Worm (Caenorhabditis elegans) whole organism, late embryonic: ENCODE results near the gene pyc-1.

Experiments
- C08G9.2 ChIP-seq: sonication (generic microtip); optimal IDR thresholded peaks from 2 replicates; lab custom pipeline; 2016; ENCODE audit warnings: mild to moderate bottlenecking, missing genetic modification characterization, moderate library complexity, missing compliant biosample characterization
- C38D4.7 ChIP-seq: fragments of 200-800 bp; sonication (Bioruptor generic); optimal IDR thresholded peaks from 2 replicates; lab custom pipeline; 2018; ENCODE audit warnings: mild to moderate bottlenecking, missing genetic modification characterization, moderate library complexity, missing compliant biosample characterization
- K02D7.2 ChIP-seq: sonication (generic microtip); optimal IDR thresholded peaks from 2 replicates; lab custom pipeline; 2017; ENCODE audit warnings: mild to moderate bottlenecking, missing genetic modification characterization, missing compliant biosample characterization
- K09A11.1 ChIP-seq: sonication (generic microtip); optimal IDR thresholded peaks from 2 replicates; lab custom pipeline; 2017; ENCODE audit warnings: antibody characterized with exemption, mild to moderate bottlenecking, missing genetic modification characterization, missing compliant biosample characterization; ENCODE audit not compliant: insufficient read depth
- T23F11.4 ChIP-seq: fragments of 200-800 bp; sonication (Bioruptor generic); optimal IDR thresholded peaks from 2 replicates; lab custom pipeline; 2018; ENCODE audit warnings: mild to moderate bottlenecking, missing genetic modification characterization, missing compliant biosample characterization
- ahr-1 ChIP-seq: sonication (generic microtip); optimal IDR thresholded peaks from 2 replicates; lab custom pipeline; 2016; ENCODE audit warnings: missing genetic modification characterization, missing compliant biosample characterization
- ceh-19 ChIP-seq: fragments of 200-800 bp; sonication (Bioruptor generic); optimal IDR thresholded peaks from 2 replicates; lab custom pipeline; 2018; ENCODE audit warnings: mild to moderate bottlenecking, missing genetic modification characterization, missing compliant biosample characterization
- ceh-2 ChIP-seq: sonication (generic microtip); optimal IDR thresholded peaks from 2 replicates; lab custom pipeline; 2016; ENCODE audit warnings: missing genotype, missing genetic modification characterization, missing compliant biosample characterization
- ceh-24 ChIP-seq: sonication (generic microtip); optimal IDR thresholded peaks from 2 replicates; lab custom pipeline; 2016; ENCODE audit warnings: mild to moderate bottlenecking, missing genetic modification characterization, missing compliant biosample characterization
- ceh-31 ChIP-seq: sonication (generic microtip); optimal IDR thresholded peaks from 2 replicates; lab custom pipeline; 2016; ENCODE audit warnings: missing genetic modification characterization, missing compliant biosample characterization
- ceh-6 ChIP-seq: fragments of 200-800 bp; sonication (Bioruptor generic); optimal IDR thresholded peaks from 2 replicates; lab custom pipeline; 2018; ENCODE audit warnings: mild to moderate bottlenecking, missing genetic modification characterization, missing compliant biosample characterization
- ceh-9 ChIP-seq: sonication (generic microtip); optimal IDR thresholded peaks from 2 replicates; lab custom pipeline; 2016; ENCODE audit warnings: mild to moderate bottlenecking, missing genetic modification characterization, inconsistent platforms, missing compliant biosample characterization
- dve-1 ChIP-seq: sonication (generic microtip); optimal IDR thresholded peaks from 2 replicates; lab custom pipeline; 2017; ENCODE audit warnings: antibody characterized with exemption, mild to moderate bottlenecking, missing genetic modification characterization, missing compliant biosample characterization
- elt-2 ChIP-seq: sonication (generic microtip); optimal IDR thresholded peaks from 2 replicates; lab custom pipeline; 2016; ENCODE audit warnings: missing genetic modification reagents, missing genetic modification characterization, missing compliant biosample characterization
- ets-4 ChIP-seq: sonication (generic microtip); optimal IDR thresholded peaks from 2 replicates; lab custom pipeline; 2016; ENCODE audit warnings: missing genetic modification characterization, missing compliant biosample characterization
- eyg-1 ChIP-seq: sonication (generic microtip); optimal IDR thresholded peaks from 2 replicates; lab custom pipeline; 2016; ENCODE audit warnings: missing genotype, missing genetic modification characterization, missing compliant biosample characterization
- fkh-6 ChIP-seq: sonication (generic microtip); optimal IDR thresholded peaks from 2 replicates; lab custom pipeline; 2016; ENCODE audit warnings: missing genetic modification characterization, missing compliant biosample characterization
- hlh-13 ChIP-seq: fragments of 200-800 bp; sonication (Bioruptor generic); optimal IDR thresholded peaks from 2 replicates; lab custom pipeline; 2018; ENCODE audit warnings: mild to moderate bottlenecking, missing genetic modification characterization, missing compliant biosample characterization
- hlh-15 ChIP-seq: sonication (generic microtip); optimal IDR thresholded peaks from 2 replicates; lab custom pipeline; 2016; ENCODE audit warnings: missing genetic modification characterization, missing compliant biosample characterization
- hlh-30 ChIP-seq: sonication (generic microtip); optimal IDR thresholded peaks from 2 replicates; lab custom pipeline; 2017; ENCODE audit warnings: antibody characterized with exemption, missing genetic modification characterization, missing compliant biosample characterization; ENCODE audit not compliant: insufficient read depth
- hlh-6 ChIP-seq: sonication (generic microtip); optimal IDR thresholded peaks from 2 replicates; lab custom pipeline; 2016; ENCODE audit warnings: missing genotype, missing genetic modification characterization, missing compliant biosample characterization
- hlh-8 ChIP-seq: sonication (generic microtip); optimal IDR thresholded peaks from 2 replicates; lab custom pipeline; 2016; ENCODE audit warnings: missing genotype, missing genetic modification characterization, missing compliant biosample characterization
- madf-2 ChIP-seq: sonication (generic microtip); optimal IDR thresholded peaks from 2 replicates; lab custom pipeline; 2017; ENCODE audit warnings: missing genetic modification characterization, missing compliant biosample characterization
- nfya-1 ChIP-seq: sonication (generic microtip); optimal IDR thresholded peaks from 2 replicates; lab custom pipeline; 2017; ENCODE audit warnings: missing genetic modification characterization, mild to moderate bottlenecking, missing compliant biosample characterization, antibody characterized with exemption, moderate library complexity
- nhr-11 ChIP-seq: fragments of 150-350 bp; optimal IDR thresholded peaks from 2 replicates; lab custom pipeline; 2014; ENCODE audit warnings: missing biosample characterization, missing genetic modification characterization
- nhr-232 ChIP-seq: sonication (generic microtip); optimal IDR thresholded peaks from 2 replicates; lab custom pipeline; 2016; ENCODE audit warnings: missing genetic modification characterization, missing compliant biosample characterization
- odd-2 ChIP-seq: sonication (generic microtip); optimal IDR thresholded peaks from 2 replicates; lab custom pipeline; 2017; ENCODE audit warnings: antibody characterized with exemption, mild to moderate bottlenecking, missing genetic modification characterization, missing compliant biosample characterization
- pag-3 ChIP-seq: sonication (generic microtip); optimal IDR thresholded peaks from 2 replicates; lab custom pipeline; 2016; ENCODE audit warnings: missing compliant biosample characterization, missing genetic modification characterization, borderline replicate concordance
- pax-1 ChIP-seq: fragments of 150-350 bp; optimal IDR thresholded peaks from 2 replicates; lab custom pipeline; 2014; ENCODE audit warnings: missing biosample characterization, missing genetic modification characterization
- pha-2 ChIP-seq: sonication (generic microtip); optimal IDR thresholded peaks from 2 replicates; lab custom pipeline; 2017; ENCODE audit warnings: mild to moderate bottlenecking, missing genetic modification characterization, missing compliant biosample characterization
- ref-2 ChIP-seq: sonication (generic microtip); optimal IDR thresholded peaks from 2 replicates; lab custom pipeline; 2016; ENCODE audit warnings: missing genetic modification characterization, missing compliant biosample characterization
- sdc-2 ChIP-seq: sonication (generic microtip); optimal IDR thresholded peaks from 2 replicates; lab custom pipeline; 2016; ENCODE audit warnings: missing genotype, missing genetic modification characterization, missing compliant biosample characterization
- sox-2 ChIP-seq: fragments of 200-800 bp; sonication (Bioruptor generic); IDR thresholded peaks from 2 replicates; pipeline ENCODE4 v1.3.6; 2022; ENCODE audit warnings: missing genetic modification reagents, missing genetic modification characterization, missing compliant biosample characterization
- tbx-7 ChIP-seq: sonication (generic microtip); optimal IDR thresholded peaks from 2 replicates; lab custom pipeline; 2016; ENCODE audit warnings: missing genotype, missing genetic modification characterization, missing compliant biosample characterization
- ttx-3 ChIP-seq: sonication (generic microtip); optimal IDR thresholded peaks from 2 replicates; lab custom pipeline; 2016; ENCODE audit warnings: missing genetic modification reagents, missing genetic modification characterization, missing compliant biosample characterization
- ztf-16 ChIP-seq: sonication (generic microtip); optimal IDR thresholded peaks from 2 replicates; lab custom pipeline; 2017; ENCODE audit warnings: missing genetic modification characterization, missing compliant biosample characterization

The pyc-1 gene

DNA sequence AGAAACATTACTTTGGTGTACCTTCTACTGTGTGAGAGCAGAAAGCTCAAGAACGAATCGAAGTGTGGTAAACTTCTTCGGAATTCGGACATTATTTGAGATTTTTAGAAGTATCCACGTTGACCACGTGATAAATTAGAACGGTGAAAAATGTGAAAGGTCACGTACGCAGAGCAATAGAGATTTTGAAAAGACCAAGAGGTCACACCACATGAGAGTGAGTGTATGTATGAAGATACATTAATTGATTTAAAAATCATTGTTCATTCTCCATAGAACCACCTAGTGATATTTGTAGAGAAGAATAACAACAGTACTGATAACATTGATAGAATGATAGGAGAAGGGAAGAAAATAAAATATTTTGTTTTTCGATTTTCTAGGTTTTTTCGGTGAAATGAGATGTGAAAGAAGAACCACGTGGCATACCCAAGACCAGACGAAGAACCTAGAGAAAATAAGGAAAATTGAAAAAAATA, at the start of gene pyc-1:
pyc-1 (minus strand) TSS at position 69 of the 479 bp plus-strand sequence.
- TF ChIP-seq K09A11.1 (no peak), pax-1 (tag; lab: Kevin White, UChicago) (no peak), madf-2 (tag; lab: Kevin White, UChicago) (no peak), odd-2 (no peak), ztf-16 (tag; lab: Kevin White, UChicago) (no peak), tbx-7 (tag; lab: Kevin White, UChicago) (no peak), pha-2 (tag; lab: Kevin White, UChicago) (no peak), hlh-30 (tag; lab: Kevin White, UChicago) (no peak), sox-2 (GFP tag; lab: Robert Waterston, UW) (no peak), sdc-2 (tag; lab: Kevin White, UChicago) (no peak), C38D4.7 (GFP tag; lab: Kevin White, UChicago) (no peak), ttx-3 (no peak), ceh-2 (tag; lab: Kevin White, UChicago) (no peak), elt-2 (tag; lab: Kevin White, UChicago) (no peak), dve-1 (tag; lab: Kevin White, UChicago) (no peak), ceh-19 (GFP tag; lab: Kevin White, UChicago) (no peak), K02D7.2 (no peak), eyg-1 (tag; lab: Kevin White, UChicago) (no peak)

DNA sequence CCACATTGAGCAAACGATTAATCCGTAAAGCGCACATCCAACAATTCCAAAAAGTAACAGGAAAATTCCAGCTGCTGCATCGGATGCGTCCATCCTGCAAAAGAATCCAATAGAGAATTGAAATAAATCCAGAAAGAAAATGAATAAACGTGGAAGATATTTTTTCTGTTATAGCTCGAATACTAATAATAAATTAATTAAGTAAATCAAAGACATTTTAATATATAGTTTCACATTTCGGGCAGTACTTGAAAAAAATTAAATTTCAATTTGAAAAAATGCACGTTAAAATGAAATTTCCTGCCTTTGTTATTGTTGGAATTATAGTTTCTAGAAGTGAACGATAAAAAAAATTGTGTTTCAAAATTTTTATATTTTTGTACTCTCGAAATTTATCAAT, 45.8 kb upstream of the pyc-1 start, which contains the start of gene R13H4.7:
R13H4.7 (minus strand) TSS at position 101 of the 400 bp plus-strand sequence.
- TF ChIP-seq ztf-16 (tag; lab: Kevin White, UChicago): no peak
- no peak for TF ChIP-seq ceh-9 (tag; lab: Kevin White, UChicago)

DNA sequence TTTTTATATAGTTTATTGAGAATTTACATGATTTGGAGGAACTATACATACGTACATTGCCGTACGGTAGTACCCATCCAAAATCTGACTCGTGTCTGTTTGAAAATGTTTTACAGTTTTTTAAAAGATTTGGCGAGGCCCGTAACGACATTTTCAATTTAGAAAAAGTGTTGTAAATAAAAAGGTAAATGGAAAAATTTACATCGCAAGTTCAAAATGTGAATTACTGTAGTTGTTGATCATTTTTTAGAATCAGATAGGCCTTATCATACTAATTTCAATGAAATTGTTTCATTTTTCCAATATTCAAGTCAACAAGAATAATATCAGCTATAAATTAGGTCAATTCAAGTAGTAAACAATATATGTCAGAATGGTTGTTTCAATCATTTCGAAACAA, 40.5 kb upstream of the pyc-1 start, which contains the start of gene R13H4.6:
R13H4.6 (plus strand) TSS at position 301 of the 400 bp plus-strand sequence.
- no peak for TF ChIP-seq ztf-16 (tag; lab: Kevin White, UChicago)
- TF ChIP-seq nfya-1 (tag; lab: Kevin White, UChicago): no peak
- no peak for TF ChIP-seq fkh-6 (tag; lab: Kevin White, UChicago)
- TF ChIP-seq nhr-11 (tag; lab: Kevin White, UChicago): no peak
- no peak for TF ChIP-seq hlh-8 (tag; lab: Kevin White, UChicago)
- TF ChIP-seq hlh-15 (tag; lab: Kevin White, UChicago): no peak
- TF ChIP-seq ref-2 (tag; lab: Kevin White, UChicago): no peak
- TF ChIP-seq hlh-13: no peak
- no peak for TF ChIP-seq ets-4 (tag; lab: Kevin White, UChicago)
- no peak for TF ChIP-seq tbx-7 (tag; lab: Kevin White, UChicago)
- TF ChIP-seq T23F11.4 (GFP tag; lab: Kevin White, UChicago): no peak
- TF ChIP-seq nhr-232: no peak
- TF ChIP-seq ttx-3: no peak
- TF ChIP-seq hlh-6 (tag; lab: Kevin White, UChicago): no peak
- no peak for TF ChIP-seq ceh-31 (tag; lab: Kevin White, UChicago)
- TF ChIP-seq C38D4.7 (GFP tag; lab: Kevin White, UChicago): no peak
- TF ChIP-seq eyg-1 (tag; lab: Kevin White, UChicago): no peak
- TF ChIP-seq, all 69 proteins: peak for 0

DNA sequence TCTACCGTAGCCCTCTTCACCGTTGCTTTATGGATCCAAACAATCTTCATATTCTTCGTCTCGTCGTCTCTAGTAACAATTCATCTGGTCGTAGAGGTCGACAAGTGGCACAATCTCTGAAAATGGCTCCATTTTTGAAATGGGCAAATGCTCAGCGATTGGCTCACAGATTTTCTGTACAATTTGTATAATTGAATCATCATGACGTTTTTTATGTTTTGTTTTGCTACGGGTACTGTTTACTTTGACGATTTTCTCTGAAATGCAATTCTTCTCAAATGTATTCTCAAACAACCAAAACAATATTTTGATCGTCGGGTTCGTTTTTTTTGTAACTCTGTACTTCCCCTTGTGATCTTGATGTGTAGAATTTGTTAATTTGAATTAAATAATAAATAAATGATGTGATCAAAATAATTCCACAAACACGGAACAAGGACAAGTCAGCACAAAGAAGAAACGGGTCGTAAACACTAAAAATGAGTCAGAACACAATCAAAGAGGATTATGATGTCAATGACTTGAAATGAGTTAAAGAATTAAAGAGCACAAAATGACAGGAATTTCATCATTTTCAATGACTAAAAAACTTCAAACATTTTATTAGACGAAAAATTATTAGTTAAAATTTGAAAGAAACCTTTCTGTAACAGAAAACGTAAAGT, 39.7 kb upstream of the pyc-1 start:
- TF ChIP-seq ceh-31 (tag; lab: Kevin White, UChicago) (no peak), pag-3 (no peak)
- TF ChIP-seq, all 69 proteins: peak for 0

DNA sequence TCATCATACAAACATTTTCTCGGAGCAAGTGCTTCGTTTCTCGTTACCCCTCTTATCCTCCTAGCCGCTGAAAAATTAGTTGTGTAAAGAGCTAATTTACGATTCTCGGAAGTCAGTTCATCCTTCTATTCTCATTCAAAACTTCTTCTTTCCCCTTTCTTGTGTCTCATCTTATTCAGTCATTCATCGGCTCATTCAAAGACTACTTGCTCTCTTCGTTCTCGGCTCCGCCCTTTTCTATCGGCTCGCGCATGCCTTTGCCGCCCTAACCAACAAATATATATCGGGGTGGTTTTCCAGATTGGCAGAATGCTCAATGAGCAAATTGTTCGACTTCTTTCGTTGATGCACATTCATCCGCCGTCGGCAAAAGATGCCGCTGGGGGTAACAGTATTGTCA, 38.0 kb upstream of the pyc-1 start, which contains the start of gene R13H4.5:
R13H4.5 (plus strand) TSS at position 301 of the 400 bp plus-strand sequence.
- TF ChIP-seq hlh-6 (tag; lab: Kevin White, UChicago): no peak
- no peak for TF ChIP-seq ceh-6 (GFP tag; lab: Kevin White, UChicago)
- no peak for TF ChIP-seq C08G9.2 (tag; lab: Kevin White, UChicago)
- no peak for TF ChIP-seq ceh-24
- TF ChIP-seq ahr-1: no peak
